Worm (Caenorhabditis elegans) whole organism, L3 larva: ENCODE measurements around the gene K09B11.5.

ENCODE experiments used
- R02D3.7 ChIP-seq: fragments of 150-350 bp; optimal IDR thresholded peaks from 2 replicates; lab custom pipeline; 2014; ENCODE audit warnings: missing biosample characterization, missing genetic modification characterization
- ZK546.5 ChIP-seq: sonication (generic microtip); optimal IDR thresholded peaks from 2 replicates; lab custom pipeline; 2017; ENCODE audit warnings: missing biosample characterization, missing genetic modification characterization
- ceh-9 ChIP-seq: sonication (generic microtip); optimal IDR thresholded peaks from 2 replicates; lab custom pipeline; 2018; ENCODE audit warnings: missing biosample characterization, missing genetic modification characterization
- egl-27 ChIP-seq: sonication (generic microtip); optimal IDR thresholded peaks from 4 replicates; lab custom pipeline; 2017; ENCODE audit warnings: missing biosample characterization, missing genetic modification reagents, missing genetic modification characterization
- hmg-11 ChIP-seq: sonication (generic microtip); optimal IDR thresholded peaks from 2 replicates; lab custom pipeline; 2016; ENCODE audit warnings: missing genetic modification characterization, missing compliant biosample characterization
- nhr-237 ChIP-seq: fragments of 150-350 bp; optimal IDR thresholded peaks from 2 replicates; lab custom pipeline; 2014; ENCODE audit warnings: missing biosample characterization, missing genetic modification characterization
- nhr-28 ChIP-seq: fragments of 150-350 bp; optimal IDR thresholded peaks from 2 replicates; lab custom pipeline; 2014; ENCODE audit warnings: missing biosample characterization, missing genetic modification characterization
- unc-62 ChIP-seq: fragments of 150-350 bp; sonication (generic microtip); optimal IDR thresholded peaks from 4 replicates; lab custom pipeline; 2014; ENCODE audit warnings: missing biosample characterization, missing genetic modification reagents, missing genetic modification characterization
- ztf-4 ChIP-seq: fragments of 150-350 bp; optimal IDR thresholded peaks from 2 replicates; lab custom pipeline; 2014; ENCODE audit warnings: missing biosample characterization, missing genetic modification characterization

ce11 chrIV:13388779-13389178 lies 45.0 kb downstream of the K09B11.5 start:
- TF ChIP-seq ceh-9 (tag; lab: Kevin White, UChicago), result no peak
- no peak for TF ChIP-seq nhr-237 (tag; lab: Kevin White, UChicago)
- TF ChIP-seq ZK546.5 (tag; lab: Kevin White, UChicago), result no peak
- no peak for TF ChIP-seq R02D3.7 (tag; lab: Kevin White, UChicago)
- TF ChIP-seq ztf-4 (tag; lab: Kevin White, UChicago), result peak; percentile 76
- TF ChIP-seq hmg-11 (tag; lab: Kevin White, UChicago), result peak; percentile 3
- no peak for TF ChIP-seq nhr-28
- no peak for TF ChIP-seq egl-27
- no peak for TF ChIP-seq unc-62 (GFP tag; lab: Kevin White, UChicago)
